Worm (Caenorhabditis elegans): ENCODE data around the gene T19C3.6.

Gene T19C3.6

ce11 chrIII:626091-626490 is 5.2 kb downstream of the T19C3.6 start:
- TF ChIP-seq hmg-11 (tag; optimal IDR thresholded peaks at IDR 0.05) = no peak
- TF ChIP-seq nhr-28 (tag; optimal IDR thresholded peaks at IDR 0.05) = no peak
- no peak for TF ChIP-seq nhr-43 (tag; optimal IDR thresholded peaks at IDR 0.05; ENCODE audit: poor library complexity, severe bottlenecking)
- TF ChIP-seq pha-4 (tag; optimal IDR thresholded peaks at IDR 0.05) = no peak
- no peak for TF ChIP-seq nhr-76 (tag; optimal IDR thresholded peaks at IDR 0.05)
- TF ChIP-seq elt-3 (tag; optimal IDR thresholded peaks at IDR 0.05) = no peak
- no peak for TF ChIP-seq ZK546.5 (tag; optimal IDR thresholded peaks at IDR 0.05)
- TF ChIP-seq elt-1 (tag; optimal IDR thresholded peaks at IDR 0.05) = no peak
- TF ChIP-seq nhr-12 (tag; optimal IDR thresholded peaks at IDR 0.05) = no peak

- no peak for TF ChIP-seq ama-1 (optimal IDR thresholded peaks at IDR 0.05)
- TF ChIP-seq nhr-43 (tag; optimal IDR thresholded peaks at IDR 0.05; ENCODE audit: poor library complexity, severe bottlenecking) = peak; percentile 15
- TF ChIP-seq ZK546.5 (tag; optimal IDR thresholded peaks at IDR 0.05) = no peak
- no peak for TF ChIP-seq ceh-82 (tag; optimal IDR thresholded peaks at IDR 0.05)
- TF ChIP-seq egl-27 (tag; optimal IDR thresholded peaks at IDR 0.05) = peak; percentile 39
- TF ChIP-seq mdl-1 (tag; optimal IDR thresholded peaks at IDR 0.05) = peak; percentile 80
- no peak for TF ChIP-seq fkh-2 (tag; optimal IDR thresholded peaks at IDR 0.05)
- TF ChIP-seq R02D3.7 (tag; optimal IDR thresholded peaks at IDR 0.05) = peak; percentile 34
- TF ChIP-seq nhr-67 (tag; optimal IDR thresholded peaks at IDR 0.05) = no peak
- peak; percentile 82 for TF ChIP-seq unc-62 (GFP tag; optimal IDR thresholded peaks at IDR 0.05)
- no peak for TF ChIP-seq unc-39 (tag; optimal IDR thresholded peaks at IDR 0.05)
- no peak for TF ChIP-seq mml-1 (tag; optimal IDR thresholded peaks at IDR 0.05)
- peak; percentile 97 for TF ChIP-seq pqm-1 (tag; optimal IDR thresholded peaks at IDR 0.05)
- TF ChIP-seq elt-3 (tag; optimal IDR thresholded peaks at IDR 0.05) = peak in 1 of 3 experiments; percentile 28
- peak; percentile 50 for TF ChIP-seq ceh-28 (tag; optimal IDR thresholded peaks at IDR 0.05)
- no peak for TF ChIP-seq lsy-12 (tag; optimal IDR thresholded peaks at IDR 0.05)
- TF ChIP-seq eor-1 (tag; optimal IDR thresholded peaks at IDR 0.05) = no peak
- TF ChIP-seq nhr-23 (tag; optimal IDR thresholded peaks at IDR 0.05) = peak; percentile 83
- peak; percentile 87 for TF ChIP-seq egl-5 (tag; optimal IDR thresholded peaks at IDR 0.05)
- TF ChIP-seq pha-4 (tag; optimal IDR thresholded peaks at IDR 0.05) = peak; percentile 96
- TF ChIP-seq hmg-11 (tag; optimal IDR thresholded peaks at IDR 0.05) = peak; percentile 88
- TF ChIP-seq fos-1 (tag; optimal IDR thresholded peaks at IDR 0.05) = no peak
- TF ChIP-seq lin-15B (tag; optimal IDR thresholded peaks at IDR 0.05) = peak; percentile 76
- no peak for TF ChIP-seq aly-2 (tag; optimal IDR thresholded peaks at IDR 0.05)
- TF ChIP-seq ztf-4 (tag; optimal IDR thresholded peaks at IDR 0.05) = no peak
- no peak for TF ChIP-seq daf-12 (tag; optimal IDR thresholded peaks at IDR 0.05)
- TF ChIP-seq nhr-11 (tag; optimal IDR thresholded peaks at IDR 0.05) = no peak
- TF ChIP-seq nhr-25 (tag; optimal IDR thresholded peaks at IDR 0.05) = peak; percentile 88
- no peak for TF ChIP-seq fkh-10 (GFP tag; optimal IDR thresholded peaks at IDR 0.05)
- peak; percentile 91 for TF ChIP-seq snpc-4 (tag; optimal IDR thresholded peaks at IDR 0.05)
- no peak for TF ChIP-seq nhr-28 (tag; optimal IDR thresholded peaks at IDR 0.05)
- peak; percentile 36 for TF ChIP-seq zag-1 (tag; optimal IDR thresholded peaks at IDR 0.05)
- TF ChIP-seq sea-2 (GFP tag; optimal IDR thresholded peaks at IDR 0.05) = no peak
- TF ChIP-seq lin-39 (tag; optimal IDR thresholded peaks at IDR 0.05) = peak; percentile 91
- peak; percentile 39 for TF ChIP-seq tbx-2 (tag; optimal IDR thresholded peaks at IDR 0.05)
- no peak for TF ChIP-seq nhr-237 (tag; optimal IDR thresholded peaks at IDR 0.05)
- peak; percentile 97 for TF ChIP-seq elt-2 (tag; optimal IDR thresholded peaks at IDR 0.05)
- TF ChIP-seq ztf-11 (tag; optimal IDR thresholded peaks at IDR 0.05) = no peak
- TF ChIP-seq nhr-77 (tag; optimal IDR thresholded peaks at IDR 0.05) = no peak
- peak; percentile 91 for TF ChIP-seq nfya-1 (tag; optimal IDR thresholded peaks at IDR 0.05; ENCODE audit: insufficient read depth)
- TF ChIP-seq skn-1 (tag; optimal IDR thresholded peaks at IDR 0.05) = peak; percentile 57
- TF ChIP-seq ceh-16 (tag; optimal IDR thresholded peaks at IDR 0.05) = no peak
- no peak for TF ChIP-seq nhr-12 (tag; optimal IDR thresholded peaks at IDR 0.05)
- peak; percentile 67 for TF ChIP-seq elt-1 (tag; optimal IDR thresholded peaks at IDR 0.05)
- TF ChIP-seq jun-1 (tag; optimal IDR thresholded peaks at IDR 0.05) = peak; percentile 79
- TF ChIP-seq nhr-76 (tag; optimal IDR thresholded peaks at IDR 0.05) = no peak
- TF ChIP-seq ceh-9 (tag; optimal IDR thresholded peaks at IDR 0.05) = no peak
Observed at ce11 chrIII:623754-624153, 7.6 kb downstream of the T19C3.6 start.

All from whole organism, L3 larva.